Fruit fly (Drosophila melanogaster): ENCODE results near the gene Sap-r.

Gene Sap-r

DNA sequence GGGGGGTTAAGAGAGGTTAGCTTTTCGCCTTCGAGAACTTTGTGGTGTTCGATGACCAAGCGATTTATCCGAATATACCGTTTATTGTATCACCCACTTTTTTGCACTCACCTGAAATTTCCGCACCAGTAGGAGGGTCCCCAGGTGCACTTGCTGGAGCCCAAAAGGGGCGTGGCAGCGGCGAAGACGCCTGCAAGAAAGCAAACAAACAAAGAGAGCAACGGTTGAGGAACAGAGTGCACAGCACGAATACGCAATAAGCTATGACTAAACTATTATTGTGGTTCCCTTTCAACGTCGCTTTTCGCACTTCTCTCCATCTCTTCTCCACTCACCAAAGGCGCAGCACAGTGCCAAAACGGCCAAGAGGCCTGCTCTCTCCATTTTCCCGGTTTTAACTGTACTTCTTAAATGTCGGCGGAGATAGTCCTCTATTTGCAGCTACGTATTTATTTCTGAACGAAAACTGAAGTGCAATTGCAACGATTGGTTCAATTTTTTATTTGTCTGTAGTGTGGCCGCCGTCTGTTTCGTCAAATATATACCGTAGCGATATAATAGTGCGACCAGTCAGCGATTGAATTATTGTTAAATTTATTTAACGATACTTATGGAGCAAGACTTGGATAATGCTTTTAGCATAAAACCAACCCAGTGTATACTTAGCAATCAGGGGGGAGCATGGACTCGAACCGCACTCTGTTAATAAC is at the start of gene Sap-r (continued):
- TF ChIP-seq Med (GFP tag) (peak; percentile 91), CG12769 (tag; optimal IDR thresholded peaks at IDR 0.05) (peak; percentile 60), CG10565 (GFP tag; optimal IDR thresholded peaks at IDR 0.05) (no peak), gce (GFP tag; IDR thresholded peaks at IDR 0.05) (no peak), Xrp1 (GFP tag; IDR thresholded peaks at IDR 0.05) (no peak), Gsc (GFP tag; IDR thresholded peaks at IDR 0.05) (no peak), HHEX (GFP tag; optimal IDR thresholded peaks at IDR 0.05) (no peak), CG1647 (GFP tag; optimal IDR thresholded peaks at IDR 0.05) (no peak), hth (optimal IDR thresholded peaks at IDR 0.05) (no peak), cad (GFP tag; optimal IDR thresholded peaks at IDR 0.05) (no peak), CG5245 (GFP tag; optimal IDR thresholded peaks at IDR 0.05) (no peak), PHDP (tag; optimal IDR thresholded peaks at IDR 0.05) (no peak), btn (GFP tag; optimal IDR thresholded peaks at IDR 0.05) (no peak), klu (GFP tag; IDR thresholded peaks at IDR 0.05) (no peak), E2f1 (GFP tag; IDR thresholded peaks at IDR 0.05) (no peak), Lim3 (GFP tag; IDR thresholded peaks at IDR 0.05) (no peak), Eip74EF (GFP tag; optimal IDR thresholded peaks at IDR 0.05) (no peak), slbo (GFP tag; IDR thresholded peaks at IDR 0.05) (peak; percentile 33; the same call in 1 of the 2 replicates), Atf6 (GFP tag; IDR thresholded peaks at IDR 0.05) (0 out of 2 replicates have a peak, but pooled peaks have one; percentile 21), bsh (GFP tag; optimal IDR thresholded peaks at IDR 0.05) (no peak), Hmr (GFP tag; optimal IDR thresholded peaks at IDR 0.05) (peak; percentile 81), GATAe (GFP tag; conservative IDR thresholded peaks at IDR 0.05) (no peak), grau (tag; optimal IDR thresholded peaks at IDR 0.05) (no peak), ab (GFP tag; optimal IDR thresholded peaks at IDR 0.05) (no peak), kah (GFP tag; optimal IDR thresholded peaks at IDR 0.05) (no peak), NC2α (GFP tag; optimal IDR thresholded peaks at IDR 0.05) (no peak), Spps (tag; optimal IDR thresholded peaks at IDR 0.05) (peak; percentile 26), Dip3 (GFP tag; optimal IDR thresholded peaks at IDR 0.05) (no peak), ci (GFP tag; IDR thresholded peaks at IDR 0.05) (no peak; the same call in 2 of the 3 replicates), sqz (GFP tag; optimal IDR thresholded peaks at IDR 0.05) (peak; percentile 81), CG8089 (GFP tag; optimal IDR thresholded peaks at IDR 0.05) (no peak), CG3163 (GFP tag; optimal IDR thresholded peaks at IDR 0.05) (peak; percentile 48), scrt (GFP tag; optimal IDR thresholded peaks at IDR 0.05) (no peak), CG2129 (GFP tag; IDR thresholded peaks at IDR 0.05; ENCODE audit: partially characterized antibody) (0 out of 2 replicates have a peak, but pooled peaks have one; percentile 28), Ets65A (GFP tag) (peak; percentile 67), kni (GFP tag; optimal IDR thresholded peaks at IDR 0.05) (no peak), trh (GFP tag; optimal IDR thresholded peaks at IDR 0.05) (no peak), org-1 (GFP tag; optimal IDR thresholded peaks at IDR 0.05) (no peak), CG11093 (GFP tag; IDR thresholded peaks at IDR 0.05) (no peak), lola (GFP tag; optimal IDR thresholded peaks at IDR 0.05) (no peak), CG12104 (GFP tag; optimal IDR thresholded peaks at IDR 0.05) (no peak), CG8924 (tag; optimal IDR thresholded peaks at IDR 0.05) (peak; percentile 46), CG15073 (GFP tag; optimal IDR thresholded peaks at IDR 0.05) (no peak), wdn (GFP tag; IDR thresholded peaks at IDR 0.05) (no peak), CTCF (GFP tag; optimal IDR thresholded peaks at IDR 0.05) (peak; percentile 77), CG7963 (GFP tag; IDR thresholded peaks at IDR 0.05; ENCODE audit: partially characterized antibody) (peak; percentile 17; the same call in 1 of the 3 replicates), zen (tag; optimal IDR thresholded peaks at IDR 0.05) (peak; percentile 77), CG8388 (GFP tag; optimal IDR thresholded peaks at IDR 0.05) (no peak), hkb (optimal IDR thresholded peaks at IDR 0.05) (no peak), hkb (GFP tag; IDR thresholded peaks at IDR 0.05) (0 out of 2 replicates have a peak, but pooled peaks have one; percentile 22), CG13123 (GFP tag; optimal IDR thresholded peaks at IDR 0.05) (no peak)
